Worm (Caenorhabditis elegans) whole organism, late embryonic: ENCODE results near the gene ceh-27.
A peak's percentile ranks its signal among the peaks of the same experiment; 100 is the strongest.

Experiments used
- C08G9.2 ChIP-seq: sonication (generic microtip); optimal IDR thresholded peaks from 2 replicates; lab custom pipeline; 2016; ENCODE audit warnings: mild to moderate bottlenecking, missing genetic modification characterization, moderate library complexity, missing compliant biosample characterization
- F13H6.1 ChIP-seq: sonication (generic microtip); optimal IDR thresholded peaks from 2 replicates; lab custom pipeline; 2016; ENCODE audit warnings: missing genetic modification characterization, missing compliant biosample characterization
- K02D7.2 ChIP-seq: sonication (generic microtip); optimal IDR thresholded peaks from 2 replicates; lab custom pipeline; 2017; ENCODE audit warnings: mild to moderate bottlenecking, missing genetic modification characterization, missing compliant biosample characterization
- T23F11.4 ChIP-seq: fragments of 200-800 bp; sonication (Bioruptor generic); optimal IDR thresholded peaks from 2 replicates; lab custom pipeline; 2018; ENCODE audit warnings: mild to moderate bottlenecking, missing genetic modification characterization, missing compliant biosample characterization
- Y22D7AL.16 ChIP-seq: sonication (generic microtip); optimal IDR thresholded peaks from 2 replicates; lab custom pipeline; 2016; ENCODE audit warnings: missing genetic modification characterization, missing compliant biosample characterization
- ahr-1 ChIP-seq: sonication (generic microtip); optimal IDR thresholded peaks from 2 replicates; lab custom pipeline; 2016; ENCODE audit warnings: missing genetic modification characterization, missing compliant biosample characterization
- ama-1 ChIP-seq: fragments of 150-350 bp; optimal IDR thresholded peaks from 2 replicates; lab custom pipeline; 2014
- ceh-14 ChIP-seq: sonication (generic microtip); optimal IDR thresholded peaks from 2 replicates; lab custom pipeline; 2016; ENCODE audit warnings: missing genotype, missing genetic modification characterization, missing compliant biosample characterization
- ceh-18 ChIP-seq: sonication (generic microtip); optimal IDR thresholded peaks from 2 replicates; lab custom pipeline; 2016; ENCODE audit warnings: missing genetic modification characterization, missing compliant biosample characterization
- ceh-19 ChIP-seq: fragments of 200-800 bp; sonication (Bioruptor generic); optimal IDR thresholded peaks from 2 replicates; lab custom pipeline; 2018; ENCODE audit warnings: mild to moderate bottlenecking, missing genetic modification characterization, missing compliant biosample characterization
- ceh-2 ChIP-seq: sonication (generic microtip); optimal IDR thresholded peaks from 2 replicates; lab custom pipeline; 2016; ENCODE audit warnings: missing genotype, missing genetic modification characterization, missing compliant biosample characterization
- ceh-22 ChIP-seq: sonication (generic microtip); optimal IDR thresholded peaks from 2 replicates; lab custom pipeline; 2017; ENCODE audit warnings: missing biosample characterization, missing genetic modification characterization
- ceh-24 ChIP-seq: sonication (generic microtip); optimal IDR thresholded peaks from 2 replicates; lab custom pipeline; 2016; ENCODE audit warnings: mild to moderate bottlenecking, missing genetic modification characterization, missing compliant biosample characterization
- ceh-30 ChIP-seq: fragments of 150-350 bp; optimal IDR thresholded peaks from 2 replicates; lab custom pipeline; 2014; ENCODE audit warnings: missing biosample characterization, missing genetic modification characterization
- ceh-31 ChIP-seq: sonication (generic microtip); optimal IDR thresholded peaks from 2 replicates; lab custom pipeline; 2016; ENCODE audit warnings: missing genetic modification characterization, missing compliant biosample characterization
- ceh-45 ChIP-seq: fragments of 200-800 bp; sonication (Bioruptor generic); IDR thresholded peaks from 2 replicates; pipeline ENCODE4 v1.3.6; 2022; ENCODE audit warnings: missing genetic modification reagents, missing genetic modification characterization, missing compliant biosample characterization
- ceh-48 ChIP-seq: sonication (generic microtip); optimal IDR thresholded peaks from 2 replicates; lab custom pipeline; 2016; ENCODE audit warnings: missing genetic modification characterization, inconsistent platforms, missing compliant biosample characterization
- ceh-6 ChIP-seq: fragments of 200-800 bp; sonication (Bioruptor generic); optimal IDR thresholded peaks from 2 replicates; lab custom pipeline; 2018; ENCODE audit warnings: mild to moderate bottlenecking, missing genetic modification characterization, missing compliant biosample characterization
- ceh-9 ChIP-seq: sonication (generic microtip); optimal IDR thresholded peaks from 2 replicates; lab custom pipeline; 2016; ENCODE audit warnings: mild to moderate bottlenecking, missing genetic modification characterization, inconsistent platforms, missing compliant biosample characterization
- elt-2 ChIP-seq: sonication (generic microtip); optimal IDR thresholded peaks from 2 replicates; lab custom pipeline; 2016; ENCODE audit warnings: missing genetic modification reagents, missing genetic modification characterization, missing compliant biosample characterization
- elt-4 ChIP-seq: sonication (generic microtip); optimal IDR thresholded peaks from 2 replicates; lab custom pipeline; 2016; ENCODE audit warnings: missing genetic modification characterization, missing compliant biosample characterization
- eyg-1 ChIP-seq: sonication (generic microtip); optimal IDR thresholded peaks from 2 replicates; lab custom pipeline; 2016; ENCODE audit warnings: missing genotype, missing genetic modification characterization, missing compliant biosample characterization
- fkh-6 ChIP-seq: sonication (generic microtip); optimal IDR thresholded peaks from 2 replicates; lab custom pipeline; 2016; ENCODE audit warnings: missing genetic modification characterization, missing compliant biosample characterization
- hlh-13 ChIP-seq: fragments of 200-800 bp; sonication (Bioruptor generic); optimal IDR thresholded peaks from 2 replicates; lab custom pipeline; 2018; ENCODE audit warnings: mild to moderate bottlenecking, missing genetic modification characterization, missing compliant biosample characterization
- hlh-15 ChIP-seq: sonication (generic microtip); optimal IDR thresholded peaks from 2 replicates; lab custom pipeline; 2016; ENCODE audit warnings: missing genetic modification characterization, missing compliant biosample characterization
- hlh-6 ChIP-seq: sonication (generic microtip); optimal IDR thresholded peaks from 2 replicates; lab custom pipeline; 2016; ENCODE audit warnings: missing genotype, missing genetic modification characterization, missing compliant biosample characterization
- hlh-8 ChIP-seq: sonication (generic microtip); optimal IDR thresholded peaks from 2 replicates; lab custom pipeline; 2016; ENCODE audit warnings: missing genotype, missing genetic modification characterization, missing compliant biosample characterization
- lin-11 ChIP-seq: fragments of 200-800 bp; sonication (Bioruptor generic); optimal IDR thresholded peaks from 2 replicates; lab custom pipeline; 2018; ENCODE audit warnings: mild to moderate bottlenecking, missing genetic modification characterization, missing compliant biosample characterization
- mec-3 ChIP-seq: sonication (generic microtip); optimal IDR thresholded peaks from 2 replicates; lab custom pipeline; 2016; ENCODE audit warnings: borderline replicate concordance, missing genetic modification characterization, missing compliant biosample characterization
- nfya-1 ChIP-seq: sonication (generic microtip); optimal IDR thresholded peaks from 2 replicates; lab custom pipeline; 2017; ENCODE audit warnings: missing genetic modification characterization, mild to moderate bottlenecking, missing compliant biosample characterization, antibody characterized with exemption, moderate library complexity
- nhr-11 ChIP-seq: fragments of 150-350 bp; optimal IDR thresholded peaks from 2 replicates; lab custom pipeline; 2014; ENCODE audit warnings: missing biosample characterization, missing genetic modification characterization
- nhr-232 ChIP-seq: sonication (generic microtip); optimal IDR thresholded peaks from 2 replicates; lab custom pipeline; 2016; ENCODE audit warnings: missing genetic modification characterization, missing compliant biosample characterization
- npax-4 ChIP-seq: sonication (generic microtip); optimal IDR thresholded peaks from 2 replicates; lab custom pipeline; 2016; ENCODE audit warnings: missing genetic modification characterization, missing compliant biosample characterization
- pat-9 ChIP-seq: fragments of 200-800 bp; sonication (Bioruptor generic); optimal IDR thresholded peaks from 2 replicates; lab custom pipeline; 2018; ENCODE audit warnings: mild to moderate bottlenecking, missing genetic modification characterization, moderate library complexity, missing compliant biosample characterization
- pax-1 ChIP-seq: fragments of 150-350 bp; optimal IDR thresholded peaks from 2 replicates; lab custom pipeline; 2014; ENCODE audit warnings: missing biosample characterization, missing genetic modification characterization
- pha-2 ChIP-seq: sonication (generic microtip); optimal IDR thresholded peaks from 2 replicates; lab custom pipeline; 2017; ENCODE audit warnings: mild to moderate bottlenecking, missing genetic modification characterization, missing compliant biosample characterization
- pqm-1 ChIP-seq: sonication (generic microtip); optimal IDR thresholded peaks from 2 replicates; lab custom pipeline; 2016; ENCODE audit warnings: missing genetic modification characterization, missing compliant biosample characterization
- pros-1 ChIP-seq: fragments of 150-350 bp; optimal IDR thresholded peaks from 2 replicates; lab custom pipeline; 2014; ENCODE audit warnings: missing biosample characterization, missing genetic modification reagents, missing genetic modification characterization
- ref-2 ChIP-seq: sonication (generic microtip); optimal IDR thresholded peaks from 2 replicates; lab custom pipeline; 2016; ENCODE audit warnings: missing genetic modification characterization, missing compliant biosample characterization
- rnt-1 ChIP-seq: sonication (generic microtip); optimal IDR thresholded peaks from 2 replicates; lab custom pipeline; 2016; ENCODE audit warnings: missing genetic modification characterization, missing compliant biosample characterization
- sox-4 ChIP-seq: sonication (generic microtip); optimal IDR thresholded peaks from 2 replicates; lab custom pipeline; 2017; ENCODE audit warnings: mild to moderate bottlenecking, missing genetic modification characterization, inconsistent platforms, missing compliant biosample characterization
- syd-9 ChIP-seq: sonication (generic microtip); optimal IDR thresholded peaks from 2 replicates; lab custom pipeline; 2016; ENCODE audit warnings: mild to moderate bottlenecking, missing genetic modification characterization, moderate library complexity, missing compliant biosample characterization
- tbx-2 ChIP-seq: sonication (generic microtip); optimal IDR thresholded peaks from 2 replicates; lab custom pipeline; 2016; ENCODE audit warnings: missing genetic modification characterization, missing compliant biosample characterization
- tbx-7 ChIP-seq: sonication (generic microtip); optimal IDR thresholded peaks from 2 replicates; lab custom pipeline; 2016; ENCODE audit warnings: missing genotype, missing genetic modification characterization, missing compliant biosample characterization
- ttx-3 ChIP-seq: sonication (generic microtip); optimal IDR thresholded peaks from 2 replicates; lab custom pipeline; 2016; ENCODE audit warnings: missing genetic modification reagents, missing genetic modification characterization, missing compliant biosample characterization
- unc-3 ChIP-seq, 2 experiments: fragments of 200-800 bp in 1 of 2; sonication (Bioruptor generic) in 1 of 2; sonication (generic microtip) in 1 of 2; conservative IDR thresholded peaks in 1 of 2; optimal IDR thresholded peaks in 1 of 2; 2 replicates each; pipeline versions ENCODE4 v1.3.6 to Lab custom; 2016 to 2022; ENCODE audit warnings: missing compliant biosample characterization in 2 of 2, missing genetic modification characterization in 2 of 2, missing genetic modification reagents in 1 of 2
- unc-42 ChIP-seq: sonication (generic microtip); optimal IDR thresholded peaks from 2 replicates; lab custom pipeline; 2016; ENCODE audit warnings: missing genotype, missing genetic modification characterization, missing compliant biosample characterization
- unc-55 ChIP-seq: sonication (generic microtip); optimal IDR thresholded peaks from 2 replicates; lab custom pipeline; 2017; ENCODE audit warnings: missing biosample characterization, missing genetic modification reagents, missing genetic modification characterization
- unc-86 ChIP-seq: sonication (generic microtip); optimal IDR thresholded peaks from 2 replicates; lab custom pipeline; 2016; ENCODE audit warnings: missing genetic modification characterization, missing compliant biosample characterization
- zip-5 ChIP-seq: sonication (generic microtip); optimal IDR thresholded peaks from 2 replicates; lab custom pipeline; 2016; ENCODE audit warnings: missing genetic modification characterization, missing compliant biosample characterization
- ztf-16 ChIP-seq: sonication (generic microtip); optimal IDR thresholded peaks from 2 replicates; lab custom pipeline; 2017; ENCODE audit warnings: missing genetic modification characterization, missing compliant biosample characterization

The ceh-27 gene

DNA sequence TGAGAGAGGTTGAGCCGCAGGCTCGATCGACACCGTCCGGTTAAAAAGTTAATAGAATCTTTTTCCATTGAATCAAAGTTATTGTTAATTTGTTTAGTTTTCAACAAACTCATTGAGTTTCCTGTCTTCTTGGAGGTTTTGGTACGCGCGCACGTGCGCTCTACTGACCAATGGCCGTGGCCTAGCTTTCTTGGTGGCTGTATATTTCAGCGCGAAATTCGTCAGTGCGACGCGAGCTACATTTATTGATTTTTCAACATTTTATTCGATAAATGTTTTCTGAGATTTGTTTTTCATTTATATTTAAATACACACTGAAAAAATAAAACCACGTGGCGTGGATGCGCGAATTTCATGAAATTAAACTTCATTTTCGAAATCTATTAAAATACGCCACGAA lies 20.7 kb downstream of the ceh-27 start, which contains the start of gene bir-1 (continued):
- TF ChIP-seq hlh-8 (tag; lab: Kevin White, UChicago) (peak; percentile 70), unc-86 (tag; lab: Kevin White, UChicago) (no peak), npax-4 (tag; lab: Kevin White, UChicago) (no peak), elt-4 (no peak), ceh-6 (GFP tag; lab: Kevin White, UChicago) (no peak), eyg-1 (tag; lab: Kevin White, UChicago) (no peak), pax-1 (tag; lab: Kevin White, UChicago) (no peak), hlh-6 (no peak), pqm-1 (peak; percentile 34), lin-11 (tag; lab: Kevin White, UChicago) (no peak), F13H6.1 (tag; lab: Kevin White, UChicago) (no peak), ceh-19 (GFP tag; lab: Kevin White, UChicago) (no peak), ceh-22 (tag; lab: Kevin White, UChicago) (no peak), pros-1 (no peak), ceh-31 (tag; lab: Kevin White, UChicago) (peak; percentile 94), ceh-24 (tag; lab: Kevin White, UChicago) (no peak), ahr-1 (tag; lab: Kevin White, UChicago) (no peak), ama-1 (lab: Kevin White, UChicago) (no peak), K02D7.2 (tag; lab: Kevin White, UChicago) (no peak), ceh-14 (tag; lab: Kevin White, UChicago) (peak; percentile 26), pat-9 (tag; lab: Kevin White, UChicago) (no peak), hlh-15 (tag; lab: Kevin White, UChicago) (no peak), hlh-13 (GFP tag; lab: Kevin White, UChicago) (no peak), ceh-48 (tag; lab: Kevin White, UChicago) (peak; percentile 95), ceh-30 (tag; lab: Kevin White, UChicago) (no peak), ceh-18 (tag; lab: Kevin White, UChicago) (peak; percentile 33), ztf-16 (no peak), syd-9 (tag; lab: Kevin White, UChicago) (no peak), nfya-1 (tag; lab: Kevin White, UChicago) (peak; percentile 79), tbx-7 (peak; percentile 73), unc-55 (GFP tag; lab: Kevin White, UChicago) (no peak), T23F11.4 (no peak), unc-42 (tag; lab: Kevin White, UChicago) (peak; percentile 54), zip-5 (tag; lab: Kevin White, UChicago) (peak; percentile 48), ceh-45 (no peak), ref-2 (tag; lab: Kevin White, UChicago) (peak; percentile 39), unc-3 (GFP tag; conservative IDR thresholded peaks at IDR 0.05; lab: Robert Waterston, UW) (no peak), unc-3 (tag; optimal IDR thresholded peaks at IDR 0.05; lab: Kevin White, UChicago) (no peak), nhr-232 (tag; lab: Kevin White, UChicago) (no peak)

ce11 chrV:11641298-11641787 lies 23.6 kb downstream of the ceh-27 start:
- TF ChIP-seq ceh-19 (GFP tag; lab: Kevin White, UChicago) (peak; percentile 33), ceh-2 (tag; lab: Kevin White, UChicago) (no peak), sox-4 (tag; lab: Kevin White, UChicago) (no peak), elt-2 (tag; lab: Kevin White, UChicago) (no peak), nhr-11 (tag; lab: Kevin White, UChicago) (no peak), unc-42 (tag; lab: Kevin White, UChicago) (peak; percentile 98), Y22D7AL.16 (tag; lab: Kevin White, UChicago) (no peak), ceh-24 (tag; lab: Kevin White, UChicago) (no peak), ceh-31 (tag; lab: Kevin White, UChicago) (peak; percentile 79), rnt-1 (tag; lab: Kevin White, UChicago) (no peak), ceh-18 (tag; lab: Kevin White, UChicago) (peak; percentile 79), elt-4 (no peak), mec-3 (no peak), ztf-16 (no peak), pha-2 (tag; lab: Kevin White, UChicago) (no peak), F13H6.1 (tag; lab: Kevin White, UChicago) (no peak), C08G9.2 (peak; percentile 11), fkh-6 (tag; lab: Kevin White, UChicago) (no peak), K02D7.2 (tag; lab: Kevin White, UChicago) (no peak), tbx-2 (tag; lab: Kevin White, UChicago) (peak; percentile 48), ttx-3 (peak; percentile 34), pax-1 (tag; lab: Kevin White, UChicago) (no peak), ceh-30 (tag; lab: Kevin White, UChicago) (no peak), nfya-1 (tag; lab: Kevin White, UChicago) (peak; percentile 45), ceh-9 (tag; lab: Kevin White, UChicago) (no peak), ref-2 (tag; lab: Kevin White, UChicago) (peak; percentile 32), pat-9 (tag; lab: Kevin White, UChicago) (peak; percentile 14), syd-9 (tag; lab: Kevin White, UChicago) (no peak)
